Fruit fly (Drosophila melanogaster) whole organism, adult: ENCODE results near the gene CheB93b.

Source experiments
- CG5204 ChIP-seq: fragments of 200-800 bp; sonication (Bioruptor generic); optimal IDR thresholded peaks from 2 replicates; lab custom pipeline; 2016; ENCODE audit warnings: missing biosample characterization, missing genetic modification characterization
- kay ChIP-seq: fragments of 200-800 bp; sonication (Bioruptor generic); peaks from one replicate; lab custom pipeline; 2016; ENCODE audit warnings: missing biosample characterization, missing genetic modification characterization, borderline replicate concordance

DNA sequence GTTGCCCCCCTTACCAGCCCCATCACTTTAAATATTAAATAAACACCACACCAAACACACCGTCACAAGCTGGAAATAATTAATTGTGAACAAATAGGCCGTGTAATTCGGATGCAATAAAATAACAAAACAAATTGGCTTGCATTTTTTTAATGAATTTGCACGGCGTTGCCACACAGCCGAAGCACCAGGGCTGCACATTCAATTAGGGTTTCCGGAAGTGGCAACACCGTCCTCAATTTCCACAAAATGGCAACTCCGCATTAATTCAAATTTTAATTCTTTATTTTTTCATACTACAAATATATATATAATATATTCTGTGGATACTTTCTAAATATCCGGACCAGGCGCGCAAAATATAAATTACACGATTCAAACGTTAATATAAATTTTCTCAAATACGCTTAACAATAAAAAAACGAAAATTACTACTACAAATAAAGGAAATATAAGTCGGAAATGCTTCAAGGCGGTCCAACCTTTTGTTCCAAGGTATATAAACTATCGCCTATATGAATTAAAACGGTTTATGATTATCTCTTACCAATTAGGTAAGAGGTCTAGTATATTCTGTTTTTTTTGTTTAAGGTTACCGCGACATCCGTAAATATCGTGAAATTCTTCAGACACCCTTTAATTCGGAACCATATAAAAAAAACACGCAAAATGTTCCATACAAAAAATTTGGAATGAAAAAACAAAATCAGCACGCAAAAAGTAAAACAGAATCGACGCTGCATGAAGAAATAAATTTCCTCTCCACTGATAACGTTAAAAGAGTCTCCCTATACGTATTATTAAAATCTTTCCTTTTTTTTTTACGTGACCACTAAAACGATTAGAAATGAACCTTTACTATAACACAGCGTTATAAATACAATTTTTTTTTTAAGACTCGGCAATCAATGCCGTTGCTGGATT, 35.3 kb upstream of the CheB93b start:
- TF ChIP-seq kay (GFP tag; lab: Kevin White, UChicago) = peak; percentile 97
- no peak for TF ChIP-seq CG5204
